Fruit fly (Drosophila melanogaster) whole organism, prepupa: Measurements from ENCODE around the gene phu.

Experiments used
- Blimp-1 ChIP-seq: fragments of 200-800 bp; sonication (Bioruptor generic); optimal IDR thresholded peaks from 3 replicates; lab custom pipeline; 2017; ENCODE audit warnings: missing biosample characterization, missing genetic modification characterization, mild to moderate bottlenecking, moderate library complexity, missing genetic modification reagents
- CG16779 ChIP-seq: fragments of 200-800 bp; sonication (Bioruptor generic); optimal IDR thresholded peaks from 3 replicates; lab custom pipeline; 2017; ENCODE audit warnings: missing biosample characterization, mild to moderate bottlenecking, missing genetic modification characterization
- CG6854 ChIP-seq: fragments of 200-800 bp; sonication (Bioruptor generic); optimal IDR thresholded peaks from 2 replicates; lab custom pipeline; 2017; ENCODE audit warnings: missing biosample characterization, mild to moderate bottlenecking, missing genetic modification characterization
- Gug ChIP-seq: fragments of 200-800 bp; sonication (Bioruptor generic); IDR thresholded peaks from 2 replicates; pipeline ENCODE4 v1.3.6; 2022; ENCODE audit warnings: missing biosample characterization, missing genetic modification characterization
- Hr38 ChIP-seq: sonication (Bioruptor generic); optimal IDR thresholded peaks from 2 replicates; lab custom pipeline; 2016; ENCODE audit warnings: missing biosample characterization, missing genetic modification characterization
- fkh ChIP-seq: fragments of 200-800 bp; sonication (Bioruptor generic); optimal IDR thresholded peaks from 3 replicates; lab custom pipeline; 2017; ENCODE audit warnings: missing biosample characterization, mild to moderate bottlenecking, missing genetic modification characterization, moderate library complexity
- pdm3 ChIP-seq: fragments of 200-800 bp; sonication (Bioruptor generic); optimal IDR thresholded peaks from 3 replicates; lab custom pipeline; 2016; ENCODE audit warnings: missing biosample characterization, missing genetic modification characterization

dm6 chr3R:9492100-9492499 lies 2.5 kb upstream of the phu start:
- TF ChIP-seq CG16779 = no peak
- no peak for TF ChIP-seq Hr38 (GFP tag; lab: Kevin White, UChicago)
- no peak for TF ChIP-seq Blimp-1 (GFP tag; lab: Kevin White, UChicago)
- no peak for TF ChIP-seq CG6854 (GFP tag; lab: Kevin White, UChicago)
- TF ChIP-seq Gug (GFP tag; lab: Robert Waterston, UW) = no peak
- TF ChIP-seq fkh = no peak
- no peak for TF ChIP-seq pdm3
